Fruit fly (Drosophila melanogaster): ENCODE results near the gene Cyp4s3.
A peak's percentile ranks its signal among the peaks of the same experiment; 100 is the strongest.

Cyp4s3 gene

DNA sequence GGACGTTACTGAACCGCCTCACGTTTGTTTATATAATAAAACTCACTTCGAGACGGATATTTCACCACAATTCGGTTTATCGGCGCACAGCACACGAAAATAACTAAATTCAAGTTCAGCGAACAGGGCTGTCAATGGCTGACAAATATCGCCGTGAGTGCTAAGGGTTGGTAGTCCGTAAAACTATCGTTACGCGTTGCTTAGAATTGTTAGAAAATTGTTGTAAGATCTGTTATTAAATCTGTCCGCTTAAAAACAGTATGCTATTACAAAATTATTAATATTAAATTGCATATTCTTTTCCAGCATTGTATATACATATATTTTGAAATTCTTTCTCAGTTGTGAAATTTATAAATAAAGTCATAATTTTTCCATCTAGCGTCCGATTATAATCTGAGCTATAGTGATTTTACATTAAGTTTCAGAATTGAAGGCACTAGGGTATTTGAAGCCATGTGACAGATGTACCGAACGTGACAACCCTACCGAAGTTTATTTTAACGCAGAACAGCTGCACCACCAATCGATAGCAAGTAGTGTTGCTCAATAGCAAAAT lies 31.7 kb downstream of the Cyp4s3 start, which contains the start of gene Cox17 (continued):
- TF ChIP-seq CG10979 (tag; optimal IDR thresholded peaks at IDR 0.05) (peak; percentile 79), ash1 (GFP tag; optimal IDR thresholded peaks at IDR 0.05) (no peak), CG15011 (GFP tag; optimal IDR thresholded peaks at IDR 0.05) (peak; percentile 78), CG2889 (GFP tag; IDR thresholded peaks at IDR 0.05) (0 out of 3 replicates have a peak, but pooled peaks have one; percentile 40), tin (GFP tag; optimal IDR thresholded peaks at IDR 0.05) (peak; percentile 84), vfl (GFP tag; optimal IDR thresholded peaks at IDR 0.05) (peak; percentile 73), org-1 (GFP tag; optimal IDR thresholded peaks at IDR 0.05) (peak; percentile 71), BtbVII (GFP tag; optimal IDR thresholded peaks at IDR 0.05) (peak; percentile 78), CG7963 (GFP tag; IDR thresholded peaks at IDR 0.05; ENCODE audit: partially characterized antibody) (peak; percentile 47; the same call in 1 of the 3 replicates), Gug (GFP tag; IDR thresholded peaks at IDR 0.05) (peak; percentile 80; the same call in 2 of the 4 replicates), scrt (GFP tag; optimal IDR thresholded peaks at IDR 0.05) (peak; percentile 51), Deaf1 (tag; optimal IDR thresholded peaks at IDR 0.05) (peak; percentile 65), abd-A (tag; optimal IDR thresholded peaks at IDR 0.05) (peak; percentile 56), CG17385 (GFP tag; optimal IDR thresholded peaks at IDR 0.05) (peak; percentile 78), ranshi (GFP tag; IDR thresholded peaks at IDR 0.05) (peak; percentile 37; the same call in 1 of the 2 replicates), CG9817 (tag; optimal IDR thresholded peaks at IDR 0.05) (peak; percentile 83), B-H2 (GFP tag; optimal IDR thresholded peaks at IDR 0.05) (peak; percentile 82), Myb (GFP tag; optimal IDR thresholded peaks at IDR 0.05) (peak; percentile 34), ind (GFP tag; optimal IDR thresholded peaks at IDR 0.05) (peak; percentile 84), CG8359 (GFP tag; optimal IDR thresholded peaks at IDR 0.05; ENCODE audit: borderline replicate concordance) (no peak), Dek (tag; optimal IDR thresholded peaks at IDR 0.05) (peak; percentile 72), HLH3B (GFP tag; IDR thresholded peaks at IDR 0.05) (peak; percentile 26; the same call in 1 of the 2 replicates), chm (GFP tag; IDR thresholded peaks at IDR 0.05) (0 out of 2 replicates have a peak, but pooled peaks have one; percentile 5), CG14710 (tag; optimal IDR thresholded peaks at IDR 0.05) (peak; percentile 89), CG12071 (GFP tag; optimal IDR thresholded peaks at IDR 0.05) (peak; percentile 20), CG12744 (GFP tag; optimal IDR thresholded peaks at IDR 0.05) (peak; percentile 41), ATbp (GFP tag; optimal IDR thresholded peaks at IDR 0.05) (peak; percentile 72), CG7372 (GFP tag; IDR thresholded peaks at IDR 0.05) (peak; percentile 57), crol (GFP tag; IDR thresholded peaks at IDR 0.05) (no peak), Vsx1 (GFP tag; optimal IDR thresholded peaks at IDR 0.05) (peak; percentile 70), D19B (GFP tag; optimal IDR thresholded peaks at IDR 0.05) (peak; percentile 68), sr (GFP tag; IDR thresholded peaks at IDR 0.05) (no peak), ci (GFP tag; IDR thresholded peaks at IDR 0.05) (peak; percentile 63; the same call in 2 of the 3 replicates), CG15479 (GFP tag; optimal IDR thresholded peaks at IDR 0.05) (peak; percentile 29), CG15514 (GFP tag; optimal IDR thresholded peaks at IDR 0.05) (peak; percentile 71), sqz (GFP tag; optimal IDR thresholded peaks at IDR 0.05) (peak; percentile 75), CG13424 (tag; optimal IDR thresholded peaks at IDR 0.05) (peak; percentile 88), CG6689 (GFP tag; IDR thresholded peaks at IDR 0.05) (peak; percentile 74), CG10267 (tag; optimal IDR thresholded peaks at IDR 0.05) (peak; percentile 88), yki (optimal IDR thresholded peaks at IDR 0.05) (no peak), CG31365 (tag; optimal IDR thresholded peaks at IDR 0.05) (no peak), Eip74EF (GFP tag; optimal IDR thresholded peaks at IDR 0.05) (peak in 1 of 2 experiments; percentile 51), br (optimal IDR thresholded peaks at IDR 0.05) (no peak), klu (GFP tag; IDR thresholded peaks at IDR 0.05) (peak; percentile 47), gem (tag; optimal IDR thresholded peaks at IDR 0.05) (peak; percentile 90), CG11723 (GFP tag; optimal IDR thresholded peaks at IDR 0.05) (peak; percentile 70), Ptx1 (GFP tag; IDR thresholded peaks at IDR 0.05) (peak; percentile 83), ase (GFP tag; IDR thresholded peaks at IDR 0.05) (peak; percentile 55; the same call in 1 of the 3 replicates), sc (optimal IDR thresholded peaks at IDR 0.05) (no peak), sc (GFP tag; optimal IDR thresholded peaks at IDR 0.05) (peak; percentile 63)

Measured in whole organism, embryonic.